Worm (Caenorhabditis elegans) whole organism, L4/young adult: ENCODE measurements around the gene rabs-5.

Experiments used
- W03F9.2 ChIP-seq: fragments of 150-350 bp; optimal IDR thresholded peaks from 2 replicates; lab custom pipeline; 2014; ENCODE audit warnings: missing biosample characterization, missing genetic modification characterization
- dao-5 ChIP-seq: sonication (generic microtip); optimal IDR thresholded peaks from 2 replicates; lab custom pipeline; 2016; ENCODE audit warnings: missing genotype, missing genetic modification characterization, moderate library complexity, missing compliant biosample characterization
- him-1 ChIP-seq: sonication (generic microtip); optimal IDR thresholded peaks from 2 replicates; lab custom pipeline; 2016; ENCODE audit warnings: missing genotype, missing genetic modification reagents, missing genetic modification characterization, missing compliant biosample characterization

ce11 chrIV:8061267-8061666 lies 46.1 kb downstream of the rabs-5 start:
- TF ChIP-seq W03F9.2 (tag; lab: Kevin White, UChicago) = no peak
- TF ChIP-seq dao-5 (tag; lab: Kevin White, UChicago) = no peak
- no peak for TF ChIP-seq him-1 (tag; lab: Kevin White, UChicago)
